Worm (Caenorhabditis elegans) whole organism, L1 larva: ENCODE measurements around the gene ztf-22.

Experiments
- Y116A8C.19 ChIP-seq: sonication (generic microtip); optimal IDR thresholded peaks from 2 replicates; lab custom pipeline; 2016; ENCODE audit warnings: missing compliant biosample characterization, missing genetic modification characterization, borderline replicate concordance
- aha-1 ChIP-seq: fragments of 150-350 bp; optimal IDR thresholded peaks from 2 replicates; lab custom pipeline; 2014; ENCODE audit warnings: missing biosample characterization, missing genetic modification characterization
- ama-1 ChIP-seq: fragments of 150-350 bp; optimal IDR thresholded peaks from 2 replicates; lab custom pipeline; 2014
- ces-1 ChIP-seq: fragments of 150-350 bp; optimal IDR thresholded peaks from 2 replicates; lab custom pipeline; 2014; ENCODE audit warnings: missing biosample characterization, missing genetic modification reagents, missing genetic modification characterization
- fos-1 ChIP-seq: fragments of 150-350 bp; optimal IDR thresholded peaks from 2 replicates; lab custom pipeline; 2014; ENCODE audit warnings: missing biosample characterization, missing genetic modification characterization
- lin-13 ChIP-seq: fragments of 150-350 bp; optimal IDR thresholded peaks from 2 replicates; lab custom pipeline; 2014; ENCODE audit warnings: missing biosample characterization, missing genetic modification reagents, missing genetic modification characterization
- mdl-1 ChIP-seq, 2 experiments: fragments of 150-350 bp; optimal IDR thresholded peaks; 2 replicates each; lab custom pipeline; 2014 to 2017; ENCODE audit warnings: missing biosample characterization in 2 of 2, missing genetic modification characterization in 2 of 2, inconsistent platforms in 1 of 2
- mep-1 ChIP-seq: fragments of 150-350 bp; optimal IDR thresholded peaks from 2 replicates; lab custom pipeline; 2014; ENCODE audit warnings: missing biosample characterization, missing genetic modification characterization
- nhr-11 ChIP-seq: fragments of 150-350 bp; optimal IDR thresholded peaks from 2 replicates; lab custom pipeline; 2014; ENCODE audit warnings: missing biosample characterization, missing genetic modification characterization
- ztf-4 ChIP-seq: fragments of 150-350 bp; optimal IDR thresholded peaks from 2 replicates; lab custom pipeline; 2014; ENCODE audit warnings: missing biosample characterization, missing genetic modification characterization

- no peak for TF ChIP-seq Y116A8C.19
- TF ChIP-seq ama-1 (lab: Kevin White, UChicago), result no peak
- no peak for TF ChIP-seq ces-1 (GFP tag; lab: Kevin White, UChicago)
- TF ChIP-seq lin-13 (GFP tag; lab: Kevin White, UChicago), result no peak
- TF ChIP-seq mdl-1 (tag; optimal IDR thresholded peaks at IDR 0.05; lab: Kevin White, UChicago), result no peak
- TF ChIP-seq mep-1 (tag; lab: Kevin White, UChicago), result no peak
- no peak for TF ChIP-seq nhr-11 (tag; lab: Kevin White, UChicago)
- TF ChIP-seq aha-1 (tag; lab: Kevin White, UChicago), result no peak
- TF ChIP-seq fos-1 (tag; lab: Kevin White, UChicago), result no peak
- TF ChIP-seq ztf-4, result no peak
These were observed 25.1 kb downstream of the ztf-22 start for ce11 chrII:13260540-13260939.
